Worm (Caenorhabditis elegans) whole organism, midembryonic: ENCODE data around the gene nac-3.
A peak's percentile ranks its signal among the peaks of the same experiment; 100 is the strongest.

Source experiments
- T22C8.4 ChIP-seq: fragments of 200-800 bp; sonication (Bioruptor generic); IDR thresholded peaks from 2 replicates; pipeline ENCODE4 v1.3.6; 2022; ENCODE audit warnings: missing genetic modification characterization, missing compliant biosample characterization
- cog-1 ChIP-seq: sonication (generic microtip); optimal IDR thresholded peaks from 2 replicates; lab custom pipeline; 2016; ENCODE audit warnings: missing genetic modification characterization, missing compliant biosample characterization
- flt-1 ChIP-seq: fragments of 200-800 bp; sonication (Bioruptor generic); IDR thresholded peaks from 2 replicates; pipeline ENCODE4 v1.3.6; 2022; ENCODE audit warnings: missing genetic modification characterization, missing compliant biosample characterization
- klf-2 ChIP-seq: fragments of 200-800 bp; sonication (Bioruptor generic); conservative IDR thresholded peaks from 2 replicates; pipeline ENCODE4 v1.3.6; 2022; ENCODE audit warnings: missing genetic modification reagents, missing genetic modification characterization, missing compliant biosample characterization
- med-1 ChIP-seq: sonication (generic microtip); optimal IDR thresholded peaks from 2 replicates; lab custom pipeline; 2017; ENCODE audit warnings: missing genetic modification characterization, mild to moderate bottlenecking, missing compliant biosample characterization, antibody characterized with exemption, missing genetic modification reagents; ENCODE audit not compliant: insufficient read depth
- ref-1 ChIP-seq: fragments of 200-800 bp; sonication (Bioruptor generic); conservative IDR thresholded peaks from 2 replicates; pipeline ENCODE4 v1.3.6; 2022; ENCODE audit warnings: missing genetic modification reagents, missing genetic modification characterization, missing compliant biosample characterization
- tab-1 ChIP-seq: fragments of 200-800 bp; sonication (Bioruptor generic); IDR thresholded peaks from 2 replicates; pipeline ENCODE4 v1.3.6; 2022; ENCODE audit warnings: missing genetic modification characterization, missing compliant biosample characterization
- ztf-23 ChIP-seq: fragments of 200-800 bp; sonication (Bioruptor generic); IDR thresholded peaks from 2 replicates; pipeline ENCODE4 v1.3.6; 2022; ENCODE audit warnings: missing genetic modification reagents, missing genetic modification characterization, missing compliant biosample characterization
- ztf-29 ChIP-seq: fragments of 200-800 bp; sonication (Bioruptor generic); IDR thresholded peaks from 2 replicates; pipeline ENCODE4 v1.3.6; 2022; ENCODE audit warnings: missing genetic modification reagents, missing genetic modification characterization, missing compliant biosample characterization

nac-3 gene

DNA sequence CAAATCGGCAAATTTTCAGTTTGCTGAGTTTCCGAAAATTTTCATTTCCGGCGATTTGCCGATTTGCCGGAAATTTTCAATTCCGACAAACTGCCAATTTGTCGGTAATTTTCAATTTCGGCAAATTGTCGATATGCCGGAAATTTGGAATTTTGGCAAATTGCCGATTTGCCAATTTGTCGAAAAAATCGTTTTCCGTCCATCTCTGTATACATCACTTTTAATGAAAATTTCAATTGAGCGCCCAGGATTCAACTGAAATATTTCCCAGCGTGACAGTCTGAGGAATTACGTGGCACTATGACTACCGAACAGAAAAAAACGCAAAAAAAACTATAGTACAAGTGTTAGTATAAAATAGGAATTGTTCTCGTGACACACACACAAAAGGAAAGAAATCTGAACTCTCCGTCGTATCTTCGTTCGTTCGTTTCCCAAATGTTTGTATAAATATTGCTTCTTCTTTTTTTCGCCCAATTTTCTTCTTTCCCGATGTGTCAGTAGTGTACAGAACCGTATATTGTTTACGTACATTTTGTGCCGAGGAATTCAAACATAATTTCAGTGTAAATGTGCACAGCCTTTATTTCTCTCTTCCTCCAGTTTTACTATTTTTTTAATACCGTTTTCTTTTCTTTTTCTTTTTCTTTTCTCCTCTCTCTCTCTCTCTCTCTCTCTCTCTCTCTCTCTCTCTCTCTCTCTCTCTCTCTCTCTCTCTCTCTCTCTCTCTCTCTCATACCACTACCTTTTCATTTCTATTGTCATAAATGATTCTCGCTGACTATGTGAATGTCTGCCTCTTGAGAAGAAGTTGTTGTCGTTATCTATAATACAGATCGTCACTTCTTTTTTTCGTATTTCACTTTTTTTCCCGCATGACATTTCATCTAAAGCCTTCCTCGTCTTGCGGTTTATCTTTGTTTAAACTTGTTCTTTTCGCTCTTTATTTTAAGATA lies 19.8 kb upstream of the nac-3 start:
- TF ChIP-seq cog-1 (tag; lab: Kevin White, UChicago) (no peak), ref-1 (GFP tag; lab: Robert Waterston, UW) (no peak), ztf-29 (GFP tag; lab: Robert Waterston, UW) (no peak)

DNA sequence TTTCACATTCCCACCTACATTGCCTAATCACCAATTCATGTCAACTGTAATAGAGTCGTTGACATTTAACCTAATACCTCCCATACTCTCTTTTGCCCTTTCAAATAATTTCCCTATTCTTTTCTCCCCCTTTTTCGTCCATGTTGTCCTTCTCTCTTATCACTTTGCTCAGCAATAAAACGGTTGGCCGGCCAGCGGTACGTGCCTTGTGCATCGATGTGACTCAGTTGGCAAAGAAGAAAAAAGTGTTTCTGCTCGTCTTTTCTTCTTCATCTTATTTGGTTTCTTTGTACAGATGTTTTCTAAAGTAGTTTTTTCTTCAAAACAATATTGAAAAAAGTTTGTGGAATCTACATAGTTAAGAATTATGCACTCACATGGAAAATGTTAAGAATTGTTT lies 18.1 kb upstream of the nac-3 start:
- TF ChIP-seq ref-1 (GFP tag; lab: Robert Waterston, UW) (no peak), tab-1 (GFP tag; lab: Robert Waterston, UW) (no peak), ztf-23 (GFP tag; lab: Robert Waterston, UW) (no peak), ztf-29 (GFP tag; lab: Robert Waterston, UW) (no peak), med-1 (GFP tag; lab: Kevin White, UChicago) (no peak), cog-1 (tag; lab: Kevin White, UChicago) (no peak), T22C8.4 (GFP tag; lab: Robert Waterston, UW) (no peak), flt-1 (GFP tag; lab: Robert Waterston, UW) (no peak), klf-2 (GFP tag; lab: Robert Waterston, UW) (no peak)

DNA sequence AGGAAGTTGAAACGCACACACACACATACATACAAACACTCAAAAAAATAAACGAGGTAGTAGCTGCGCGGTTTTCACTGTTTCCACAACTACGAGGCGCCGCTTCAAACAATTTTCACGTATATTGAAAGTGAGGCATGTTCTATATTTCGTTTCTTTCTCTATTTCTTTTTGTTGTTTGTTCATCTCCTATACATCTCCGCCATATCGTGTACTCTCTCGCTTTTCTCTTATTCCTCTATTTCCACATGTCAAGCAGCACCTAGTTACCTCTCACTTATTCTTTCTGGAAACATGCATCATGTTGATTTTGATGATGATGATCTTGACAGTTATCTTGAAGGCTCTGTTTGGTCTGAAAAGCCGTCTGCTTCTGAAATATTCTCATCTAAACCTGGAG lies 15.8 kb upstream of the nac-3 start, which contains the start of gene ZK1128.7:
Gene ZK1128.7 (plus strand): TSS at position 229 of the 400 bp plus-strand sequence.
- TF ChIP-seq klf-2 (GFP tag; lab: Robert Waterston, UW): no peak
- no peak for TF ChIP-seq ref-1 (GFP tag; lab: Robert Waterston, UW)
- TF ChIP-seq T22C8.4 (GFP tag; lab: Robert Waterston, UW): no peak
- no peak for TF ChIP-seq ztf-29 (GFP tag; lab: Robert Waterston, UW)
- no peak for TF ChIP-seq flt-1 (GFP tag; lab: Robert Waterston, UW)
- no peak for TF ChIP-seq cog-1 (tag; lab: Kevin White, UChicago)
- no peak for TF ChIP-seq ztf-23 (GFP tag; lab: Robert Waterston, UW)
- TF ChIP-seq tab-1 (GFP tag; lab: Robert Waterston, UW): no peak
- no peak for TF ChIP-seq med-1 (GFP tag; lab: Kevin White, UChicago)

DNA sequence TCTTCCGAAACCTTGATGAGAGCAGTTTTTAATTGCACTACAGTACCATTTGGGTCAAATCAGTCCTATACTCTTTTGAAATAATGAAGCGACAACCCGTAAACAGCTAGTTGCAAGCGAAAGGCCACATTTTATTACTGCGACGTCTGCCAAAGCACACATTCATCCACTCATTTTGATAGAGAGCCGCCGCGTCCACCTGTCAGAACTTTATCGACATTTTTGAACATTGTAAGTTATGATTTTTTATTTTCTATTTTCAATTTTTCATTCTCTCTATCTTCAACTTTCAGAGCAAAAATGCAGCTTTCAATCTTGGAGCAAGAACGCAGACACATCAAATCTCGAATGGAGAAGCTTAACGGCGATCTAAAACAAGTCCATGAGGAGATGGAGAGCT lies 11.9 kb upstream of the nac-3 start, which contains the start of gene K08E5.6:
Gene K08E5.6 (plus strand): TSS at position 301 of the 400 bp plus-strand sequence.
- TF ChIP-seq tab-1 (GFP tag; lab: Robert Waterston, UW) (no peak), klf-2 (GFP tag; lab: Robert Waterston, UW) (no peak), cog-1 (tag; lab: Kevin White, UChicago) (no peak), med-1 (GFP tag; lab: Kevin White, UChicago) (no peak), ref-1 (GFP tag; lab: Robert Waterston, UW) (no peak), T22C8.4 (GFP tag; lab: Robert Waterston, UW) (no peak), ztf-29 (GFP tag; lab: Robert Waterston, UW) (no peak), flt-1 (GFP tag; lab: Robert Waterston, UW) (no peak), ztf-23 (GFP tag; lab: Robert Waterston, UW) (no peak)

DNA sequence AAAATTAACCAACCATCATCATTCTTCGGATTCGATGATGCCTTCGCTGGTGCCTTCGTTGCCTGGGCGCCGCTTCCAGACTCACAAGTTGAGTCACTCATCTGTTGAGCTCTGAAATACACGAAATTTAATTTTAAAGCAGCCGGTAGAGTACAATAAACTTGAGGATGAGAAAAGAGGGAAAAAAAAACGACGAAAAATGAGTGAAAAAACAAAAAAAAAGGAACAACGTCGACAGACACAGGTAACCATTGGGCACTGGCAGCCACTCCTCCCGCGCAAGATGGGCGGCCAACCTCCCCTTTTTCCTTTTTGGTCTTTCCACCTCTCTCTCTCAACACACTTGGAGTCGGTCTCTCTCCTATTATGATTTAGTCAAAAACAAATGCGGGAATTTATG lies 5.9 kb upstream of the nac-3 start, which contains the start of gene K08E5.1:
Gene K08E5.1 (minus strand): TSS at position 101 of the 400 bp plus-strand sequence.
- no peak for TF ChIP-seq ztf-23 (GFP tag; lab: Robert Waterston, UW)
- no peak for TF ChIP-seq ref-1 (GFP tag; lab: Robert Waterston, UW)
- TF ChIP-seq cog-1 (tag; lab: Kevin White, UChicago): no peak
- TF ChIP-seq flt-1 (GFP tag; lab: Robert Waterston, UW): no peak
- TF ChIP-seq ztf-29 (GFP tag; lab: Robert Waterston, UW): no peak
- no peak for TF ChIP-seq klf-2 (GFP tag; lab: Robert Waterston, UW)
- no peak for TF ChIP-seq med-1 (GFP tag; lab: Kevin White, UChicago)
- TF ChIP-seq tab-1 (GFP tag; lab: Robert Waterston, UW): no peak
- no peak for TF ChIP-seq T22C8.4 (GFP tag; lab: Robert Waterston, UW)

DNA sequence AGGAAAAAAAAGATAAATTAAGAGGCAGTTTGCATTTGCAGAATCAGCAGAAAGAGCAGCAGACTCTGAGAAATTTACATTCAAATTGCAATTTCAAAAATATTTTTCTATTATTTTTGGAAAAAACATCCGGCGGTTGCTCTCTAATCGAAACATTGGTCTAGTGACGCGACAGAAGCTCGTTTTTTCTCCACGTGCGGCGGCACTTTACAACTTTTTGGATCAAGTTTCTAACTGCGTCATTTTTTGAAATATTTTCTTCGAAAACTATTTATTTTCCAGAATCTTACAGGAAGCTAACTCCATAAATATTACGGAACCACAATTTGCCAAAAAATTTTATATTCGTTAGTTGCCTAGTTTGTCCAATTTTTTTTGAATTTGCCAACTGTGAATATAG lies 2.7 kb upstream of the nac-3 start:
- TF ChIP-seq tab-1 (GFP tag; lab: Robert Waterston, UW) (no peak), klf-2 (GFP tag; lab: Robert Waterston, UW) (no peak), cog-1 (tag; lab: Kevin White, UChicago) (no peak), ref-1 (GFP tag; lab: Robert Waterston, UW) (no peak), flt-1 (GFP tag; lab: Robert Waterston, UW) (no peak), ztf-23 (GFP tag; lab: Robert Waterston, UW) (no peak), med-1 (GFP tag; lab: Kevin White, UChicago) (no peak), T22C8.4 (GFP tag; lab: Robert Waterston, UW) (no peak), ztf-29 (GFP tag; lab: Robert Waterston, UW) (no peak)

DNA sequence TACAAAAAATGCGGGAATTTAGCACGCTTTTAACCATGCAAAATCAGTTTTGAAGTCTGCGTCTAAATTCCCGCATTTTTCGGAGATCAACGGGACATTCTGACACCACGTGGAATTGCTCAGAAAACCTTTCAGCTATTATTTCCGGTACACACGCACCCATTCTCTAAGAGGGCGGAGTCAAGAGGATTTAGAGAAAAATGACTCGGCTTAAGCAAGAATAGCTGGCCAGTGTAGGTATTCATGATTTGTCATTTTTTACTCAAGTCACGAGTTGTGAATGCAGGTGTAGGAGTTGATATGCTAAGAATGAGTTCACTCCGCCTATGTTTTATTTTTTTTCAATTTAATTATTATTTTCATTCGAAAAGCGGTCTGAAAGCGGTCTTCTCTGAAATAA lies 1.9 kb upstream of the nac-3 start:
- TF ChIP-seq flt-1 (GFP tag; lab: Robert Waterston, UW) (no peak), ref-1 (GFP tag; lab: Robert Waterston, UW) (no peak), tab-1 (GFP tag; lab: Robert Waterston, UW) (no peak), ztf-29 (GFP tag; lab: Robert Waterston, UW) (no peak), klf-2 (GFP tag; lab: Robert Waterston, UW) (no peak), T22C8.4 (GFP tag; lab: Robert Waterston, UW) (no peak), cog-1 (tag; lab: Kevin White, UChicago) (no peak), ztf-23 (GFP tag; lab: Robert Waterston, UW) (no peak), med-1 (GFP tag; lab: Kevin White, UChicago) (no peak)

DNA sequence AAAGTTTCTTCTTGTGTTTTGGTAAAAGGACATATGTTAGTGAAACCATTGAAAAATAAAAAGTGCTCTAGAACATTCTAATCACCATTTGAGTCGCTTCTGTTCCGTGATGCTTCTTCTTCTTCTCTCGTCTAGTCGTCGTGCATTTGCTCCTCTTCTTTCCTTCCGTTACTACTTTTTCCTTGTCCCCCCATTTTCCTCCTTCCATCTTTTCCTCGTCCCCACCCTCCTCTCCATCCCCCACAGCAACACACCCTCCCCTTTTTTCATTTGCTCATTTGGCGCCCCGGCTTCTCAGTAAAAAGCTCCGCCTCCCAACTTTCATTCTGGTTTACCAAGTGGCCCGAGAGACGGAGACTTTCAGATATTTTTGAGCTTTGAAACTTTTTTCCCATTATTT lies 876 bp upstream of the nac-3 start:
- no peak for TF ChIP-seq ztf-29 (GFP tag; lab: Robert Waterston, UW)
- 0 out of 2 replicates have a peak, but pooled peaks have one; percentile 47 for TF ChIP-seq ztf-23 (GFP tag; lab: Robert Waterston, UW)
